Worm (Caenorhabditis elegans): ENCODE data around the gene Y51H7C.12.
A peak's percentile ranks its signal among the peaks of the same experiment; 100 is the strongest.

Y51H7C.12 gene

DNA sequence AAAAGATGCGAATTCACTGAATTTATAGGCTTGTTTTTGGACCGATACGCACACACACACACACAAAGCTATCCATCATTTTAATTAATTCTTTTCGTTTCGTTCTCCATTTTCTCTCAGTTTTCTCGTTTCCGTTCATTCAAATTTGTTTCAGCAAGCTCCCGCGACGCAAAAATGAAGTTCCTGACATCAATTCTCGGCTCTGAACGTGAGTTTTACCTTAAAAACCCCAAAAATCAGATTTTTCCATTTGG lies 8.3 kb downstream of the Y51H7C.12 start, which contains the start of gene Y51H7C.3:
Y51H7C.3 (plus strand) TSS at position 155 of the 254 bp plus-strand sequence.
- no peak for TF ChIP-seq cog-1 (tag; optimal IDR thresholded peaks at IDR 0.05)
- TF ChIP-seq ztf-29 (GFP tag; IDR thresholded peaks at IDR 0.05), result no peak
- no peak for TF ChIP-seq ztf-23 (GFP tag; IDR thresholded peaks at IDR 0.05)
- TF ChIP-seq klf-2 (GFP tag; conservative IDR thresholded peaks at IDR 0.05), result no peak
- TF ChIP-seq ref-1 (GFP tag; conservative IDR thresholded peaks at IDR 0.05), result no peak
- TF ChIP-seq med-1 (GFP tag; optimal IDR thresholded peaks at IDR 0.05; ENCODE audit: insufficient read depth), result no peak
- no peak for TF ChIP-seq tab-1 (GFP tag; IDR thresholded peaks at IDR 0.05)
- TF ChIP-seq T22C8.4 (GFP tag; IDR thresholded peaks at IDR 0.05), result no peak
- no peak for TF ChIP-seq flt-1 (GFP tag; IDR thresholded peaks at IDR 0.05)

DNA sequence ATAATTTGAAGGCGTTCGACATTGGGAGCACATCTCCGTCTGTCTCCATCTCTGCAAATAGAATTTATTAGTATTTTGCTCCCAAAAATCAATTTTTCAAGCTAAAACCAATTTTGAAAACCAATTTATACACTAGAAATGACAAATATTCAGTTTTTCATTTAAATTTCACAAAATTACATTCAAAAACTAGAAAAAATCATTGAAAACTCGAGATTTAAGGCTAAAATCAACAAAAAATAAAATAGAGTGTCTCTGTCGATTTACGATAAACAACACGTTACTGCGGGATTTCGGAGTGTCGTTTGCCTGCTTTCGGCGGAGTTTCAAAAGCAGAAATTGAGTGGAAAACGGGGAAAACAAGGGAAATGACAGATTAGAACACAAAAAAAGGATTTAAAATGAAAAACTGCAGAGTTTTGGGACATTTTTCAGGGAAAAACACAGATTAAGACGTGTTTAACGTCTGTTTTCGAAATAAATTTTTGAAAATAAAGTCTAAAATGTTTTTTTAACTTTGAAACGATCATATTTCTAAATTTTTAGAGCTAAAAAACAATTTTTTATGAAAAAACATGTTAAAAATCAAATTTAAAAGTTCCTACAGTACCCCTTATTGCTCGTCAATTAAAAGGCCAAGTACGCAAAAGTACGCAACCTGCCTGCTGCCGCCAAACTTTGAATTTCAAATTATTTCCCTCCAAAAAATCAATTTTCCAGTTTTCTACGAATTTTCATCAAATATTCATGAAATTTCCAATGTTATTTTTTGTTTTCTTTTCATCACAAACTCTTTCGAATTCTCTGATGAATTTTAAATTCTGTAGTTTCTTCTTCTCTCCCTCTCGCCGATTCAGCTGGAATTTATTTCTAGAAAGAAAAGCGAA lies 8.9 kb downstream of the Y51H7C.12 start, which contains the start of gene nol-6:
nol-6 (minus strand) TSS at position 51 of the 887 bp plus-strand sequence.
- TF ChIP-seq flt-1 (GFP tag; IDR thresholded peaks at IDR 0.05), result peak; percentile 36; the same call in 1 of the 2 replicates
- TF ChIP-seq ref-1 (GFP tag; conservative IDR thresholded peaks at IDR 0.05), result no peak

DNA sequence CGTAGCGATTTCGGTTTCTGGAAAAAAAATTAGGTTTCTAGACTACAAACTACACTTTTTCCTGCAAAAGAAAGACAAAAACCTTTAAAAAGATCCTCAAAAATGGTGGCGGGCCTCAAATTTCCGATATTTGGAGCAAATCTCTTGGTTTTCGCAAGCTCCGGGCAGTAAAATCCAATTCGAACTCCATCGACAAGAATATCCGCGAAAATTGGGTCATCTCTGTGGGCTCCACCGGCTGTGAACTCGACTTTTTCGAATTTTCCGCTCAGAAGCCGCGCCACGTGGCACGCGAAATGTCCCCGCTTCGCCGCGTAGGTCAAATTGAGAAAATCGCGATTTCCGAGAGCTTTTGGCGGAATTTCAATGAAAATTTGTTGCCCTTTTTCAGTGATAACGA lies 9.8 kb downstream of the Y51H7C.12 start:
- TF ChIP-seq flt-1 (GFP tag; IDR thresholded peaks at IDR 0.05) (no peak), T22C8.4 (GFP tag; IDR thresholded peaks at IDR 0.05) (no peak), ref-1 (GFP tag; conservative IDR thresholded peaks at IDR 0.05) (no peak), ztf-23 (GFP tag; IDR thresholded peaks at IDR 0.05) (no peak), ztf-29 (GFP tag; IDR thresholded peaks at IDR 0.05) (no peak), med-1 (GFP tag; optimal IDR thresholded peaks at IDR 0.05; ENCODE audit: insufficient read depth) (no peak), tab-1 (GFP tag; IDR thresholded peaks at IDR 0.05) (no peak), klf-2 (GFP tag; conservative IDR thresholded peaks at IDR 0.05) (no peak), cog-1 (tag; optimal IDR thresholded peaks at IDR 0.05) (no peak)

DNA sequence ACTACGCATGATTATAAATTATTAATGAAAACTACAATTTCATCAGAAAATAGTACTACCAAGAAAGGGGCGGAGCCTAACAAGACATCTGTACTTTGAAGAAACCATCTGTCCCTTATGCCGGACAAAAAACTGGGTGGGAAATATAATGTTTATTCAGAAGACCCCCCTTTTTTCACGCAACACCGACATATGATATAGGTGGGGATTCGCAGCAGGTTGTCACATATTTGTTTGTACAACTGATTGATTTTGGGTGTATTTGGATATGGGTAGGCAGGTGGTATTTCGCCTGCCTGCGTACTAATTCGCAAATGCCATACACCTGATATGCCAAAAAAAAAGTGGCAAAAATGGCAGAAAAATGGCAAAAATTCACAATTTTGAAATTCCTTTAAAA lies 22.9 kb downstream of the Y51H7C.12 start, which contains the start of gene Y51H7C.10:
Y51H7C.10 (minus strand) TSS at position 101 of the 400 bp plus-strand sequence.
- TF ChIP-seq ztf-29 (GFP tag; IDR thresholded peaks at IDR 0.05), result no peak
- TF ChIP-seq ztf-23 (GFP tag; IDR thresholded peaks at IDR 0.05), result no peak

DNA sequence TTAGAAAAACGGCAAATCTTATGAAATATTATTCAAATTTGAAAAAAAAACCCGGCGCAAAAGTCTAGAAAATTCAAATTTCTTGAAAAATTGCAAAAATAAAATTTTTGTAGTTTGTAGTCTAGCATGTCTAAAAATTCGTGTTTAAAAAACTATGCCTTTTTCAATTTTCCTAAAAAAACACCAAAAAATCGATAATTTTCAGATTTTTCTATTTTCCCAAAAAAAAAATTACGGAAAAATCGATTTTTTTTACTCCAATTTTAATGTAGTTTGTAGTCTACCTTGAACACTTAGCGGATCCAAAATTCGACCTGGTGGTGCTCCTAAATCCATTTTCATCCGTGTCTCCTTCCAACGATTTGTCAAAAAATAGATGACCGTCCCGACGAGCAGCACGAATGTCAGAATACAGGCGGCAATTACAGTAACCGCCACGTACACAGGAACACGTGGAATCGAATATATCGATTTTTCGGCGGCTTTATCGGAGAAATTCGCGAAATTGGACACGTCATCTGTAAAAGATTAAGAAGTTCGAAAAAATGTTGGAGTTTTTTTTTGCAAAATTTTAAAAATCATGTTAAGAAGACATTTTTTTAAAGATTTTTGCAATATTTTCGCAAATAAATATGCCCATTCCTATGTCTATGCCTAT lies 25.6 kb downstream of the Y51H7C.12 start:
- no peak for TF ChIP-seq ref-1 (GFP tag; conservative IDR thresholded peaks at IDR 0.05)
- TF ChIP-seq klf-2 (GFP tag; conservative IDR thresholded peaks at IDR 0.05), result no peak
- TF ChIP-seq ztf-29 (GFP tag; IDR thresholded peaks at IDR 0.05), result no peak
- no peak for TF ChIP-seq flt-1 (GFP tag; IDR thresholded peaks at IDR 0.05)
- TF ChIP-seq tab-1 (GFP tag; IDR thresholded peaks at IDR 0.05), result no peak
- TF ChIP-seq ztf-23 (GFP tag; IDR thresholded peaks at IDR 0.05), result no peak
- TF ChIP-seq T22C8.4 (GFP tag; IDR thresholded peaks at IDR 0.05), result no peak
- no peak for TF ChIP-seq cog-1 (tag; optimal IDR thresholded peaks at IDR 0.05)
- TF ChIP-seq med-1 (GFP tag; optimal IDR thresholded peaks at IDR 0.05; ENCODE audit: insufficient read depth), result no peak

DNA sequence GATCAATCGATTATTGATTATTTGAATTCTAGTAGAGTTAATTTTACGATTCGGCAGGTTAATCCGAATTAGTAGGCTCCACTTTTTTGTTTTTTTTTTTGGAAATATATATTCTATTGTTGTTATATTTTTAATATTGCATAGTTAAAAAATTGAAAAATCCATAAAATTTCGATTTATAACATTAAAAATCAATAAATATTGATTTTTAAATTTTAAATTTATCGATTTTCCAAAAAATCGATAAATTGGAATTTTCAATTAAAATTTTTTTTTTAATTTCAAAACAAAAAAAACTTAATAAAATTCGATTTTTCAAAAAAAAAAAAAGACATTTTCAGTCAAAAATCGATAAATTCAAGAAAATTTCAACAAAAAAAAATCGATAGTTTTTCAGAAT lies 26.6 kb downstream of the Y51H7C.12 start:
- TF ChIP-seq ztf-29 (GFP tag; IDR thresholded peaks at IDR 0.05), result no peak
- TF ChIP-seq T22C8.4 (GFP tag; IDR thresholded peaks at IDR 0.05), result peak; percentile 35; the same call in 1 of the 2 replicates

DNA sequence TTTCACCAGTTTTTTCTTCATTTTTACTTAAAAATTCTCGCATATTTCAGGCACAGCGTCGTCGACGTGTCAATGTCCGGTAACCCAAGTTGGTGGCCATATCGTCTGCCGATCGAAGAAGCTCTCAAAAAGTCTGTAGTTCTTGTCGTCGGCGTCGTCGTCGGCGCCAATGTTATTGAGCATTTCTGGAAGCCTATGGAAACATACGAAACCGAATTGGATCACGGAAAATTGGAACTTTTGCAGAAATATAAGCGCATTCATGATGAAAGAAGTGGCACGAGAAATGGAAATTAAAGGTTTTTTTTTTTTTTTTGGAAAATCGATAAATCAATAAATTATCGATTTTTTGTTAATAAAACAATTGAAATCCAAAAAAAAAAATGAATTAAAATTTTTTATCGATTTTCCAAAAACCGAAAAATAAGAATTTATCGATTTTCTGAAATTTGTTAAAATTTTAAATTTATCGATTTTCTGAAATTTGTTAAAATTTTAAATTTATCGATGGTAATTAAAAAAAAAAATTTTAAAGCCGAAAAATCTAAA lies 34.1 kb downstream of the Y51H7C.12 start, which contains the start of gene alkb-1:
alkb-1 (plus strand) TSS at position 51 of the 549 bp plus-strand sequence.
- TF ChIP-seq cog-1 (tag; optimal IDR thresholded peaks at IDR 0.05), result no peak
- no peak for TF ChIP-seq ztf-23 (GFP tag; IDR thresholded peaks at IDR 0.05)
- peak; percentile 45; the same call in 1 of the 2 replicates for TF ChIP-seq T22C8.4 (GFP tag; IDR thresholded peaks at IDR 0.05)
- no peak for TF ChIP-seq ref-1 (GFP tag; conservative IDR thresholded peaks at IDR 0.05)

DNA sequence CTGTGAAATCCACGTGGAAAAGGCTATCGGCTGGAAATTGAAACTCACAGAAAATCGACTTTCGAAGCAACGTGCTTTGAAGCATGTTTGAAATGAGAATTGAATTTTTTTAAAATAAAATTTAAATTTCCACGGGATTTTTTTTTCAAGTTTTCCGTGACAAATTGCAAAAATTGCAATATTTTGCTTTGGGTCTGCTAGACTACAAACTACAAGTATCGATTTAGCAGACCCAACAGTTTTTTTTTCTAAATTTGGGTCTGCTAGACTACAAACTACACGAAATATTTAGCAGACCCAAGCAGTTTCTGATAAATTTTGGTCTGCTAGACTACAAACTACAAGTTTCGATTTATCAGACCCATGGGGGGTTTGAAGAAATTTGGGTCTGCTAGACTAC lies 35.2 kb downstream of the Y51H7C.12 start, which contains the start of gene Y51H7C.9:
Y51H7C.9 (minus strand) TSS at position 101 of the 400 bp plus-strand sequence.
- no peak for TF ChIP-seq flt-1 (GFP tag; IDR thresholded peaks at IDR 0.05)
- TF ChIP-seq ztf-29 (GFP tag; IDR thresholded peaks at IDR 0.05), result no peak
- TF ChIP-seq tab-1 (GFP tag; IDR thresholded peaks at IDR 0.05), result no peak
- no peak for TF ChIP-seq klf-2 (GFP tag; conservative IDR thresholded peaks at IDR 0.05)
- TF ChIP-seq cog-1 (tag; optimal IDR thresholded peaks at IDR 0.05), result no peak

DNA sequence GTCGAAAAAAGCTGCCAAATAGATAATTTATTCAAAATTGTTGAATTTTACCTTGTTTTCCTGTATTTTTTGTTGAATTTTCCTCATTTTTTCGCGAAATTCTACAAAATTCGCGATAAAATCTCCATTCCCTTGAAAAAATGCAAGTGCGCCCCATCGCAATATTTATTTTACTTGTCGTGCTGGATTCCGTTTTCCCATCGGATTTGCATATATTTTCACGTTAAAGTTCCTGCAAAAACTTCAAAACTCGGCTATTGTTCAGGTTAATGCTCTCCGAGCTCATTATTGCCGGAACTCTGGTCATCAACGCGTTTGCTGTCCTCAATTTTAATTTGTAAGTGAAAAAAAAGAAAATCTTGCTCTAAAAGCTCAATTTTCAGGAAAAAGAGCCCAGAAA lies 43.5 kb downstream of the Y51H7C.12 start, which contains the start of the genes Y51H7C.41 and cogc-4:
Y51H7C.41 (plus strand) TSS at position 266 of the 400 bp plus-strand sequence.
cogc-4 (plus strand) TSS at position 386 of the 400 bp plus-strand sequence.
- TF ChIP-seq tab-1 (GFP tag; IDR thresholded peaks at IDR 0.05) (no peak), med-1 (GFP tag; optimal IDR thresholded peaks at IDR 0.05; ENCODE audit: insufficient read depth) (no peak), ref-1 (GFP tag; conservative IDR thresholded peaks at IDR 0.05) (no peak), klf-2 (GFP tag; conservative IDR thresholded peaks at IDR 0.05) (no peak), flt-1 (GFP tag; IDR thresholded peaks at IDR 0.05) (no peak), ztf-23 (GFP tag; IDR thresholded peaks at IDR 0.05) (no peak), cog-1 (tag; optimal IDR thresholded peaks at IDR 0.05) (no peak), ztf-29 (GFP tag; IDR thresholded peaks at IDR 0.05) (no peak), T22C8.4 (GFP tag; IDR thresholded peaks at IDR 0.05) (no peak)

DNA sequence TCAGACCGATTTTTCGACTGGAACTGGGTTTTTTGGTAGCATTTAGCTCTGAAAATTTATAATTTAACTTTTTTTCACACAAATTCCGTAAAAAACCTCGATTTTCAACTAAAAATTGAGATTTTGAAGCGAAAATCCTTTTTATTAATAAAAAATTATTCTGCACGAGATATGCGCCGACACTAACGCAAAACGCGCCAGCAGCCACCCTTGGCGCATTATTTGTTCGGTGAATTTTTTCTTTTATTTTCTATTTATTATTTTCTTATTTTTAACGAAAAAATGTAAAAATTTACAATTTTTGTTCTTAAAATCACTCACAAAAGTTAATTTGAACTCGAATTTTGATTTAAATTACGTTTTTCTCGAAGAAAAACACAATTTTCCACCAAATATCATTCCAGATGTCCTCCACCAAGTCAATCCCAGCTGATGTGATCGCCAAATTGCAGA lies 44.4 kb downstream of the Y51H7C.12 start, which contains the start of gene Y51H7C.7:
Y51H7C.7 (plus strand) TSS at position 403 of the 453 bp plus-strand sequence.
- TF ChIP-seq ref-1 (GFP tag; conservative IDR thresholded peaks at IDR 0.05), result no peak
- no peak for TF ChIP-seq ztf-29 (GFP tag; IDR thresholded peaks at IDR 0.05)
- no peak for TF ChIP-seq cog-1 (tag; optimal IDR thresholded peaks at IDR 0.05)
- no peak for TF ChIP-seq klf-2 (GFP tag; conservative IDR thresholded peaks at IDR 0.05)
- no peak for TF ChIP-seq med-1 (GFP tag; optimal IDR thresholded peaks at IDR 0.05; ENCODE audit: insufficient read depth)
- no peak for TF ChIP-seq tab-1 (GFP tag; IDR thresholded peaks at IDR 0.05)
- TF ChIP-seq flt-1 (GFP tag; IDR thresholded peaks at IDR 0.05), result no peak
- TF ChIP-seq T22C8.4 (GFP tag; IDR thresholded peaks at IDR 0.05), result no peak
- no peak for TF ChIP-seq ztf-23 (GFP tag; IDR thresholded peaks at IDR 0.05)
